Worm (Caenorhabditis elegans): ENCODE measurements around the gene Y69A2AR.18.

The Y69A2AR.18 gene

ce11 chrIV:2507824-2508223 is 12.3 kb downstream of the Y69A2AR.18 start, which contains the start of gene Y69A2AR.22:
Gene Y69A2AR.22, minus strand, starts transcription at chrIV:2507924.
- TF ChIP-seq tbx-8 (GFP tag; optimal IDR thresholded peaks at IDR 0.05) (no peak), bed-3 (GFP tag; optimal IDR thresholded peaks at IDR 0.05) (no peak), elt-1 (tag; optimal IDR thresholded peaks at IDR 0.05; ENCODE audit: borderline replicate concordance, insufficient read depth) (no peak), ztf-11 (tag; optimal IDR thresholded peaks at IDR 0.05) (no peak), mls-2 (tag; optimal IDR thresholded peaks at IDR 0.05) (no peak), nhr-76 (tag; optimal IDR thresholded peaks at IDR 0.05) (no peak), blmp-1 (tag; optimal IDR thresholded peaks at IDR 0.05) (no peak), ham-2 (GFP tag; optimal IDR thresholded peaks at IDR 0.05) (no peak), M03D4.4 (tag; optimal IDR thresholded peaks at IDR 0.05) (no peak)

ce11 chrIV:2526836-2527235 is 31.3 kb downstream of the Y69A2AR.18 start:
- no peak for TF ChIP-seq nhr-76 (tag; optimal IDR thresholded peaks at IDR 0.05)
- no peak for TF ChIP-seq elt-1 (tag; optimal IDR thresholded peaks at IDR 0.05; ENCODE audit: borderline replicate concordance, insufficient read depth)
- no peak for TF ChIP-seq nhr-28 (tag; optimal IDR thresholded peaks at IDR 0.05)
- no peak for TF ChIP-seq pha-4 (tag; optimal IDR thresholded peaks at IDR 0.05)
- TF ChIP-seq hlh-1 (tag; optimal IDR thresholded peaks at IDR 0.05): no peak
- TF ChIP-seq bed-3 (GFP tag; optimal IDR thresholded peaks at IDR 0.05): no peak
- TF ChIP-seq sem-2 (GFP tag; optimal IDR thresholded peaks at IDR 0.05): no peak
- TF ChIP-seq unc-62 (GFP tag; optimal IDR thresholded peaks at IDR 0.05): no peak
- TF ChIP-seq nhr-237 (tag; optimal IDR thresholded peaks at IDR 0.05): no peak
- no peak for TF ChIP-seq ham-2 (GFP tag; optimal IDR thresholded peaks at IDR 0.05)
- TF ChIP-seq elt-3 (tag; optimal IDR thresholded peaks at IDR 0.05): no peak
- TF ChIP-seq ceh-39 (tag; optimal IDR thresholded peaks at IDR 0.05): no peak
- TF ChIP-seq lin-32 (GFP tag; optimal IDR thresholded peaks at IDR 0.05): no peak
- no peak for TF ChIP-seq M03D4.4 (tag; optimal IDR thresholded peaks at IDR 0.05)
- TF ChIP-seq nhr-2 (tag; optimal IDR thresholded peaks at IDR 0.05): no peak
- no peak for TF ChIP-seq ceh-43 (GFP tag; optimal IDR thresholded peaks at IDR 0.05)
- TF ChIP-seq tbx-8 (GFP tag; optimal IDR thresholded peaks at IDR 0.05): no peak
- no peak for TF ChIP-seq ces-1 (GFP tag; optimal IDR thresholded peaks at IDR 0.05)
- no peak for TF ChIP-seq drap-1 (GFP tag; optimal IDR thresholded peaks at IDR 0.05)
- TF ChIP-seq nhr-12 (tag; optimal IDR thresholded peaks at IDR 0.05): no peak

ce11 chrIV:2529281-2529680 is 33.7 kb downstream of the Y69A2AR.18 start:
- TF ChIP-seq ces-1 (GFP tag; optimal IDR thresholded peaks at IDR 0.05) (no peak), hlh-1 (tag; optimal IDR thresholded peaks at IDR 0.05) (no peak)

ce11 chrIV:2530285-2530684 is 34.8 kb downstream of the Y69A2AR.18 start:
- TF ChIP-seq sptf-1 (tag; optimal IDR thresholded peaks at IDR 0.05) (no peak), nhr-2 (tag; optimal IDR thresholded peaks at IDR 0.05) (no peak), lin-32 (GFP tag; optimal IDR thresholded peaks at IDR 0.05) (no peak), mep-1 (tag; optimal IDR thresholded peaks at IDR 0.05) (no peak), drap-1 (GFP tag; optimal IDR thresholded peaks at IDR 0.05) (no peak), ceh-39 (tag; optimal IDR thresholded peaks at IDR 0.05) (no peak), M03D4.4 (tag; optimal IDR thresholded peaks at IDR 0.05) (no peak), unc-39 (tag; optimal IDR thresholded peaks at IDR 0.05) (no peak), ztf-11 (tag; optimal IDR thresholded peaks at IDR 0.05) (no peak), zip-8 (tag; optimal IDR thresholded peaks at IDR 0.05) (no peak), unc-120 (tag; optimal IDR thresholded peaks at IDR 0.05; ENCODE audit: poor library complexity, severe bottlenecking) (no peak), bed-3 (GFP tag; optimal IDR thresholded peaks at IDR 0.05) (no peak), nhr-76 (tag; optimal IDR thresholded peaks at IDR 0.05) (no peak), lsy-2 (tag; optimal IDR thresholded peaks at IDR 0.05) (no peak), unc-62 (GFP tag; optimal IDR thresholded peaks at IDR 0.05) (no peak), elt-3 (tag; optimal IDR thresholded peaks at IDR 0.05) (no peak)

- TF ChIP-seq ces-1 (GFP tag; optimal IDR thresholded peaks at IDR 0.05) (peak; percentile 89), lin-13 (tag; optimal IDR thresholded peaks at IDR 0.05) (no peak)
Observed at ce11 chrIV:2537741-2538140, 42.2 kb downstream of the Y69A2AR.18 start.

ce11 chrIV:2542001-2542400 is 46.5 kb downstream of the Y69A2AR.18 start, which contains the start of gene sprr-3:
Gene sprr-3, plus strand, starts transcription at chrIV:2542301.
- no peak for TF ChIP-seq nhr-28 (tag; optimal IDR thresholded peaks at IDR 0.05)
- TF ChIP-seq blmp-1 (tag; optimal IDR thresholded peaks at IDR 0.05): no peak
- no peak for TF ChIP-seq nhr-237 (tag; optimal IDR thresholded peaks at IDR 0.05)
- no peak for TF ChIP-seq hlh-1 (tag; optimal IDR thresholded peaks at IDR 0.05)
- no peak for TF ChIP-seq lsy-2 (tag; optimal IDR thresholded peaks at IDR 0.05)
- no peak for TF ChIP-seq cnd-1 (tag; optimal IDR thresholded peaks at IDR 0.05)
- TF ChIP-seq elt-1 (tag; optimal IDR thresholded peaks at IDR 0.05; ENCODE audit: borderline replicate concordance, insufficient read depth): no peak
- TF ChIP-seq nhr-12 (tag; optimal IDR thresholded peaks at IDR 0.05): no peak

Measured in whole organism, mixed stage, embryonic.